Worm (Caenorhabditis elegans): ENCODE measurements around the gene Y9C9A.13.

DNA sequence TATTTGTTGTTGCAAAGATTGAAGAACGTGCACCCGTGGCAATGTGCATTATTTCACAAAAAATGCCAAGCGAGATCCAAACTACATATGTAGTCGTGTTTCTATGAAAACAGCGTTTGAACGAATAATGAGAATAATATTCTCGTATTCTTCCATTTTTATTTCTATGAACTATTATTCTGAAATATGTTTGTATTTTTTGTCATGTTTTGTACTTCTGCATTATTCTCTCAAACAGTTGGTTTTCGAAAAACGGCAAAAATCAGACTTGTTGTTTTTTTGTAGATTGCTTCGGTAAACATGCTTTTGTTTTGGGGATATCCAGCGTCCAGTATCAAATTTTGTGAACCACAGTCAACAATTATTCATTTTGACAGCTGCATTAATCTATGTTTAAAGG is 16.9 kb upstream of the Y9C9A.13 start, which contains the start of gene clec-177:
- TF ChIP-seq flh-1 (GFP tag; optimal IDR thresholded peaks at IDR 0.05): no peak
- no peak for TF ChIP-seq ztf-11 (tag; optimal IDR thresholded peaks at IDR 0.05)
- TF ChIP-seq nhr-76 (tag; optimal IDR thresholded peaks at IDR 0.05): no peak
- no peak for TF ChIP-seq lin-13 (tag; optimal IDR thresholded peaks at IDR 0.05)
- TF ChIP-seq nhr-12 (tag; optimal IDR thresholded peaks at IDR 0.05): no peak
- TF ChIP-seq elt-1 (tag; optimal IDR thresholded peaks at IDR 0.05; ENCODE audit: borderline replicate concordance, insufficient read depth): no peak
- TF ChIP-seq ceh-83 (GFP tag; optimal IDR thresholded peaks at IDR 0.05): no peak
- no peak for TF ChIP-seq lsy-2 (tag; optimal IDR thresholded peaks at IDR 0.05)
